Worm (Caenorhabditis elegans) whole organism, late embryonic: Measurements from ENCODE around the gene C55A6.3.

Experiments used
- ceh-31 ChIP-seq: sonication (generic microtip); optimal IDR thresholded peaks from 2 replicates; lab custom pipeline; 2016; ENCODE audit warnings: missing genetic modification characterization, missing compliant biosample characterization
- madf-2 ChIP-seq: sonication (generic microtip); optimal IDR thresholded peaks from 2 replicates; lab custom pipeline; 2017; ENCODE audit warnings: missing genetic modification characterization, missing compliant biosample characterization
- mec-3 ChIP-seq: sonication (generic microtip); optimal IDR thresholded peaks from 2 replicates; lab custom pipeline; 2016; ENCODE audit warnings: borderline replicate concordance, missing genetic modification characterization, missing compliant biosample characterization
- ttx-3 ChIP-seq: sonication (generic microtip); optimal IDR thresholded peaks from 2 replicates; lab custom pipeline; 2016; ENCODE audit warnings: missing genetic modification reagents, missing genetic modification characterization, missing compliant biosample characterization

DNA sequence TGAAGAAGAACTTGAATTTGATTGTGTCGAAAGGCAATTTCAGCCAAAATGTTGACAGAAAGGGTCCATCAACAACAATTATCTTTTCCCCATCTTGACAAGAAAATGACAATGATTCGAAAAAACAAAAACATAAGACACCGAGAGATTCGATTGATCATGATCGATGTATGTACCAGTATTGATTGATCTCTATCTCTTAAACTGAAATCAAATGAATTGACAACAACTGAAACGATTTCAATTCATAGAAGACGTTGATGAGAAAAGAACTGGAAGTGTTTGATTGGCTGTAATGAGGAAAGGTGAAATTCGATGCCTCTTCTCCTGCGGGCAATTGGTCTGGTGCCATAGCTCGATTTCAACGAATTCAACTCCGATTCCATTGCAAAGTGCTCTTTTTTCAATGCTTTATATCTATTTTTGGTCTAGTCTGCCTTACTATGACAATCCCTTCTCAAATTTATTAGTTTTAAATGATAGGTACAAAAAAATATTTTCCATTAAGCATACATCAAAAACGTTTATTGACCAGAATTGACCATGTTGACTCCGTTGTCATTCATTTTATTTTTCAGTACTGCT, 20.1 kb upstream of the C55A6.3 start:
- no peak for TF ChIP-seq ttx-3
- no peak for TF ChIP-seq madf-2
- no peak for TF ChIP-seq ceh-31 (tag; lab: Kevin White, UChicago)
- TF ChIP-seq mec-3 (tag; lab: Kevin White, UChicago): no peak
